Fruit fly (Drosophila melanogaster) S2 (cell line): ENCODE results near the gene CG6933.

Experiments
- CG8478 ChIP-seq: fragments of >200 bp; optimal IDR thresholded peaks from 2 replicates; lab custom pipeline; 2018
- CTCF ChIP-seq, 2 experiments: fragments of >200 bp; optimal IDR thresholded peaks; 2 replicates each; lab custom pipeline; 2018

CG6933 gene

dm6 chr3L:20220918-20221317 is 698 bp upstream of the CG6933 start:
- TF ChIP-seq CG8478, result no peak
- TF ChIP-seq CTCF (optimal IDR thresholded peaks at IDR 0.05; lab: Kevin White, UChicago), result no peak

DNA sequence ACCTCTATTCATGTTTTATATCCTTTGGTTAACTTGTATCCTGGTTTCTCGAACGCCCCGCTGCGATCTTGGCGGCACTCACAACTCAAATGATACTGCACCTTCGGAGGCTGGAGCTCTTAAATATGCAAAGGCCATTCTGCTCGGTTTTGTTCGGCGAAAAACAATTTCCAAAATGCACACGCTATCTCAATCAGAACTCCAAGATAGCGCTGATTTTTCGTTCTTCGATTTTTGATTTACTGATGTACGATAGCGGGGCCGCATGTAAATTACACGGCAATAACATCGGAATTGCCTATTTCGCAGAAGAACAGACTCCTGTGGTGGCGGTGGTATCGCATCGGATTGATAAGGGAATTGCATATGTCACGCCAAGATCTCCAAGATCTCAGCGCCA is 8.2 kb downstream of the CG6933 start, which contains the start of gene CG7017:
Gene CG7017, minus strand, starts transcription at position 101 of the 400 bp plus-strand sequence.
- TF ChIP-seq CG8478 (no peak), CTCF (optimal IDR thresholded peaks at IDR 0.05; lab: Kevin White, UChicago) (no peak)

- TF ChIP-seq CG8478 (no peak), CTCF (optimal IDR thresholded peaks at IDR 0.05; lab: Kevin White, UChicago) (no peak)
Measured at dm6 chr3L:20209896-20210295, 10.3 kb downstream of the CG6933 start.

DNA sequence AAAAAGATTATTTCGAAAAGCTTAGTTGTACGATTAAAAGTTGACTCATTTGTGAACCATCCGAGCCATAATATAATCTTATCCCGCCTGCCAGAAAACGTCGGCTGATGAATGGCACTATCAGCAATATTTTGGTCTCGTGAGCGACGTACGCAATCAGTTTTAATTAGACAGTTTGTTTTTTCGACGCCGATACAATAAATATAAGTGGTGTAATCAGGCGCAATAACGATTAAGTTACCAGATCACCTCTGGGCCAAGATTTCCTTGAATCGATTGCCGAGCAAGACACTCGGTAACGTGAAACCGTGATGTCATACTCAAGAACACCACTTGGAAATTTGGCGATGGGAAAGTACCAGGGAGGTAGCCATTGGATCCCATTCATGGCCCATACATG is 11.1 kb downstream of the CG6933 start:
- TF ChIP-seq CTCF (optimal IDR thresholded peaks at IDR 0.05; lab: Kevin White, UChicago) (no peak), CG8478 (no peak)

DNA sequence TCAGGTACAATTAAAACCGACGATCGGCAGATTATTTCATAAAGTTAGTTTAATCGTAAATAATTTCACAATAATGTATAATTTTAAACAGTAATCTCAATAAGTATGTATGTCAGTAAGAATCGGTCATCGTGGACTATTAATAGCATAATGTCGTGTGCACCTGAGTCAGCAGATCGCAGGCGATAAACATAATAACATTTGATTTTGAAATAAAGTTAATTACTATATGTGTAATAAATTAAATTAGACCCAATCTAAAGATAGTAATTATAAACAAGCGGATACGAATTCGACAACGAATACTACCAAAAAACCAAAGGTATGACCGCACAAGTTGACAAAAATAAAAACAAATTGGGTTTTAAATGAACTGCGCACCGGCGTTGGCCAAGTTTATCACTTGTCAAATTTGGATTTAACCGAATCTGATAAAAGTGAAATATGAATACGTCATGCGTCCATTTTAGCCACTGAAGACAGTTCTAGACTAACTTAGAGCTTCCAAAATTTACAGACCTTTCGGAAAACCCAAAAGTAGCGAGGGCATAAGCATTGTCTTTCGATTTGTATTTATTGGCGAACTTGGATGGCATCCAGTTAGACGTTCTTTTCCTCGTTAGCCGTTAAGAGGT is 13.2 kb downstream of the CG6933 start, which contains the start of gene CG6996:
Gene CG6996, plus strand, starts transcription at position 585 of the 635 bp plus-strand sequence.
- TF ChIP-seq CTCF (optimal IDR thresholded peaks at IDR 0.05; lab: Kevin White, UChicago) (no peak), CG8478 (no peak)

DNA sequence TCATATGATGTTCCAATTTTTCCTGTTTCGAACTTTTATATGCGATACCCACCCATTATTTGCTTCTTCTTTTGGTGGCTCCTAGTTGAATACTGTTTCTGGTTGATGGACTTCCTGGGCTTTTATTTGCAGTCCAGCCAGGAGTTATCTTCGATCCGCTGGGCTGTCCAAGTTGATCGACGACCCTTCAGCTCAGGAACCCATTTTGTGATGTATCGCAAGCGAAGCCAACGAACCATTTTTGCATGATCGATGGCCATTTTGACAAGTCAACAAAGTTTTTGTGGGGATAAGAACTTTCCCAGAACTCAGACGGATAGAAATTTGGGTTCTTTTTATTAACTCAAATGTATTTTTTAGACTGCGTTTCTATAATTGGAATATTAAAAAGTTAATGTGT is 14.3 kb downstream of the CG6933 start, which contains the start of gene CG7290:
Gene CG7290, minus strand, starts transcription at position 101 of the 400 bp plus-strand sequence.
- TF ChIP-seq CTCF (optimal IDR thresholded peaks at IDR 0.05; lab: Kevin White, UChicago), result no peak

dm6 chr3L:20203587-20203986 is 16.6 kb downstream of the CG6933 start, which contains the start of gene CG7298:
Gene CG7298 (minus strand): TSS chr3L:20203687.
- TF ChIP-seq CG8478, result no peak
- TF ChIP-seq CTCF (optimal IDR thresholded peaks at IDR 0.05; lab: Kevin White, UChicago), result no peak

DNA sequence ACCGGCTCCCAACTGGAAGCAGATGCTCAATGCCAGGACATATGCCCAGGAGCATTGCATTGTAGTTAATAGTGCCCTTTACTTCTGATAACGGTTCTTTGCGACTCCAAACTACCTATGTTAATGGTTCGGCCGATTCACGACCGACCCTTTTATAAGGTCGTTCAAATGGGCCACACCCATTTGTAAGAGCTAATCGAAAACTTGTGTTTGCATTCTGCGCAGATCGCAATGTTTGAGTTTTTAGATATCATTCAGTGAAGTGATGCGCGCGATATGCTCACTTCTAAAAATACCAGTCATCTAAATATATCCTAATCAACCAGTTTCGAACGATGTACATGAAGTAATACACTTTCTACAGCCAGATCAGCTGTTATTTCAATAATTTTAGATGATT is 18.7 kb downstream of the CG6933 start, which contains the start of gene obst-F:
Gene obst-F, minus strand, starts transcription at position 101 of the 400 bp plus-strand sequence.
- no peak for TF ChIP-seq CTCF (optimal IDR thresholded peaks at IDR 0.05; lab: Kevin White, UChicago)
- TF ChIP-seq CG8478, result no peak

dm6 chr3L:20199569-20200247 is 20.5 kb downstream of the CG6933 start, which contains the start of gene CG42833:
Gene CG42833 (plus strand): TSS chr3L:20200093.
- TF ChIP-seq CTCF (optimal IDR thresholded peaks at IDR 0.05; lab: Kevin White, UChicago), result no peak
- no peak for TF ChIP-seq CG8478

- no peak for TF ChIP-seq CTCF (optimal IDR thresholded peaks at IDR 0.05; lab: Kevin White, UChicago)
- no peak for TF ChIP-seq CG8478
Measured at dm6 chr3L:20198138-20198559, 22.1 kb downstream of the CG6933 start, which contains the start of gene CG42674. Gene CG42674 (minus strand): TSS chr3L:20198317.

DNA sequence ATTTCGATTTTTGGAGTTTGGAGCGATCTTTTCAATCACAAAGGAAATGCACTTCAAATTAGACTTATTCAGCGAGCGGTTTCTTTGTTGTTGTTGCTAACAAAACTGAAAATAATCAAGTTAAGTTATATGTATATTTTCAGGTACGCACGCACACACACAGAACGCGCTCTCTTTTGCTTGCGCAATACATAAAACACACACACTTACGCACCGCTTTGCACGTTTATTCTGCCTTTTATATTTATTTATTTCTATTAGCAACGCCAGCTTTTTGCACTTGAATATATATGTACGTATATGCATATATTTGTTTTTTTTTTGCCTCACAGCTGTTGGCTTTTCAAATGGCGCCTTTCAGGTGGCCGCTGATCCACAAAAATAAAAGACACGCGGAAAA is 22.5 kb downstream of the CG6933 start:
- TF ChIP-seq CG8478 (no peak), CTCF (optimal IDR thresholded peaks at IDR 0.05; lab: Kevin White, UChicago) (no peak)

- no peak for TF ChIP-seq CG8478
- TF ChIP-seq CTCF (optimal IDR thresholded peaks at IDR 0.05; lab: Kevin White, UChicago), result no peak
Measured at dm6 chr3L:20197213-20197612, 23.0 kb downstream of the CG6933 start.

DNA sequence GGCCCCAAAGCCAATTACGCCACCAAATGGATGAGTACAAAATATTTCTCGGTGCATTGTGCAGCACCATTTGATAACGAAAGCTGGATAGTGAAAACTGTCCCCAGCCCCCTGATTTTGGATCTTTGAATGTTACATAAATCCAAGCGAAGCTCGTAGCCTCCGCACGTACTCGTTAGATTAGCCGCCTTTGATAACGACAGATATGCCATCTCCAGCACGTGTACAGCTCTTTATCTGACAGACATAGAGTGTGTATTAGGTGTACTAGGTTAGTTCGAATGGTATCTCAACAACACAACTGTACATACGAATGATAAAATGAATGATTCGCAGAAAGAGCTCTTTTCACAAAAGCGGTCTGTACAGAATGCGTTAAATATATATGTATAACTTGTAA is 23.9 kb downstream of the CG6933 start:
- TF ChIP-seq CTCF (optimal IDR thresholded peaks at IDR 0.05; lab: Kevin White, UChicago) (no peak), CG8478 (no peak)

DNA sequence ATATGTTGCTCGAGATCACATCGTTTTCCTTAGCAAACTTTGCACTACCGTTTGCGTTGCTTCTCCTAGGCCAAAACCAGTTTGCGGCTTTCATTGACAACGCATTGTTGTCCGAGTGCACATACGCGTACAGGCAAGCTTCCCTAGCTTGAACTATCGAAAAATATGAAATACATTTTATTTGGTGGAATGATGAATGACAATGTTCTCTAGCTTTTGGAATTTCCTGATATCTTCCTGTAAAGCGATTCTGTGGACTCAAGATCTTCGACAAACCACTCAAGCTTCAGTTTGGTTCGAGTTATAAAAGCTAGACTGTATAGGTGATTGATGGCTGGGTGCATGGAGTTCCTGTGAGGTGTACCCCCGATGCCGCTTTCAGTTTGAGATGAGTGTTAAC is 24.3 kb downstream of the CG6933 start:
- TF ChIP-seq CTCF (optimal IDR thresholded peaks at IDR 0.05; lab: Kevin White, UChicago), result no peak
- TF ChIP-seq CG8478, result no peak

DNA sequence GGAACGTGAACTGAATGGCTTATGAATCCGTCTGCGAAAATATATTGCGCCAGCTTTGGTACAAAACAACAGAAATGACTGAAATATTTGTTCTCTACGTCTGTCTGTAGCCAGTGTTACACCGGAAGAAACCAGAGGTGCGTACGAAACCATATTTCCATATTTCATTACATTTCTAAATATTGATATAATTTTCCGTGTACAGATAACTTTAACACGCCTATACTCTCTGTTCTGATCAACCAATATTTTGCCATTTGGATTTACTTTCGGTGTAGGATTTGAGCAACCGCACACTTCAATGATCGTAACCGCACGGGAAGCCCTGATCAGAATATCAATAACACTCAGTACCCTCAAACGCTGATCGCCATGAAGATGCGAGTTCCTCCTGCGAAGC is 25.5 kb downstream of the CG6933 start:
- TF ChIP-seq CG8478 (no peak), CTCF (optimal IDR thresholded peaks at IDR 0.05; lab: Kevin White, UChicago) (no peak)

dm6 chr3L:20193748-20194058 is 26.5 kb downstream of the CG6933 start:
- TF ChIP-seq CTCF (optimal IDR thresholded peaks at IDR 0.05; lab: Kevin White, UChicago) (no peak), CG8478 (no peak)
